Worm (Caenorhabditis elegans) whole organism, mixed stage, embryonic: Measurements from ENCODE around the gene Y75B12B.13.

Experiments
- ceh-83 ChIP-seq: fragments of 200-800 bp; sonication (Bioruptor generic); optimal IDR thresholded peaks from 2 replicates; lab custom pipeline; 2018; ENCODE audit warnings: mild to moderate bottlenecking, missing genetic modification characterization, missing compliant biosample characterization
- elt-1 ChIP-seq: sonication (generic microtip); optimal IDR thresholded peaks from 2 replicates; lab custom pipeline; 2017; ENCODE audit warnings: missing genetic modification characterization, mild to moderate bottlenecking, missing compliant biosample characterization, antibody characterized with exemption, moderate library complexity, borderline replicate concordance; ENCODE audit not compliant: insufficient read depth
- lin-13 ChIP-seq: fragments of 150-350 bp; optimal IDR thresholded peaks from 2 replicates; lab custom pipeline; 2014; ENCODE audit warnings: missing biosample characterization, missing genetic modification characterization
- lsy-2 ChIP-seq: fragments of 150-350 bp; optimal IDR thresholded peaks from 2 replicates; lab custom pipeline; 2014; ENCODE audit warnings: missing biosample characterization, missing genetic modification characterization
- pha-4 ChIP-seq: fragments of 150-350 bp; optimal IDR thresholded peaks from 2 replicates; lab custom pipeline; 2018; ENCODE audit warnings: missing biosample characterization, missing genetic modification reagents, missing genetic modification characterization
- sptf-1 ChIP-seq: sonication (generic microtip); optimal IDR thresholded peaks from 2 replicates; lab custom pipeline; 2017; ENCODE audit warnings: mild to moderate bottlenecking, missing genetic modification characterization, moderate library complexity, missing compliant biosample characterization
- unc-39 ChIP-seq: fragments of 150-350 bp; optimal IDR thresholded peaks from 2 replicates; lab custom pipeline; 2014; ENCODE audit warnings: missing biosample characterization, missing genetic modification characterization
- ztf-11 ChIP-seq: fragments of 150-350 bp; optimal IDR thresholded peaks from 2 replicates; lab custom pipeline; 2014; ENCODE audit warnings: missing biosample characterization, missing genetic modification characterization

DNA sequence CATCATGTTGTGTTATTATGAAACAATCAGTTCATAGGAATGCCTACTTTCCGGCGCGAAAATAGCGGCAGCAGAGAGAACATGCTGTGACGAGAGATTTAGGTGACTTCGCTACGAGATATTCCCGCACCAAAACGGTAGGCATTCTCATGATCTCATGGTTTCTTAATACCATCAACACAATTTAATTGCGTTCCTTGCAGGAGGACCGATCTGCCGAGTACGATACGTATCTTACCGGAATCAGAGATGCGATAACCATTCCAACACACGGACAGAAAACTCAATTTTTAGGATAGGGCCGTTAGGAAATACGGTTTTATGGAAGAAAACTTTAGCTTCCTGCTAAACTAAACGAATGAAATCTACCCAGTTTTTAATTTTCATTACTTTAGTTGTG is 45.0 kb downstream of the Y75B12B.13 start, which contains the start of gene T09F5.1:
- TF ChIP-seq elt-1 (tag; lab: Kevin White, UChicago) = peak; percentile 60
- TF ChIP-seq lsy-2 (tag; lab: Kevin White, UChicago) = no peak
- no peak for TF ChIP-seq ceh-83 (GFP tag; lab: Kevin White, UChicago)
- no peak for TF ChIP-seq ztf-11
- no peak for TF ChIP-seq unc-39 (tag; lab: Kevin White, UChicago)
- TF ChIP-seq sptf-1 = no peak
- no peak for TF ChIP-seq pha-4 (tag; lab: Kevin White, UChicago)
- no peak for TF ChIP-seq lin-13 (tag; lab: Kevin White, UChicago)
